Worm (Caenorhabditis elegans) whole organism, L4/young adult: ENCODE results near the gene lido-8.
A peak's percentile ranks its signal among the peaks of the same experiment; 100 is the strongest.

Experiments used
- W03F9.2 ChIP-seq: fragments of 150-350 bp; optimal IDR thresholded peaks from 2 replicates; lab custom pipeline; 2014; ENCODE audit warnings: missing biosample characterization, missing genetic modification characterization
- dao-5 ChIP-seq: sonication (generic microtip); optimal IDR thresholded peaks from 2 replicates; lab custom pipeline; 2016; ENCODE audit warnings: missing genotype, missing genetic modification characterization, moderate library complexity, missing compliant biosample characterization
- him-1 ChIP-seq: sonication (generic microtip); optimal IDR thresholded peaks from 2 replicates; lab custom pipeline; 2016; ENCODE audit warnings: missing genotype, missing genetic modification reagents, missing genetic modification characterization, missing compliant biosample characterization

The lido-8 gene

ce11 chrII:2996721-2997120, at the start of gene lido-8:
Gene lido-8, plus strand, starts transcription at chrII:2997021.
- no peak for TF ChIP-seq him-1 (tag; lab: Kevin White, UChicago)
- TF ChIP-seq W03F9.2 (tag; lab: Kevin White, UChicago) = no peak
- no peak for TF ChIP-seq dao-5

DNA sequence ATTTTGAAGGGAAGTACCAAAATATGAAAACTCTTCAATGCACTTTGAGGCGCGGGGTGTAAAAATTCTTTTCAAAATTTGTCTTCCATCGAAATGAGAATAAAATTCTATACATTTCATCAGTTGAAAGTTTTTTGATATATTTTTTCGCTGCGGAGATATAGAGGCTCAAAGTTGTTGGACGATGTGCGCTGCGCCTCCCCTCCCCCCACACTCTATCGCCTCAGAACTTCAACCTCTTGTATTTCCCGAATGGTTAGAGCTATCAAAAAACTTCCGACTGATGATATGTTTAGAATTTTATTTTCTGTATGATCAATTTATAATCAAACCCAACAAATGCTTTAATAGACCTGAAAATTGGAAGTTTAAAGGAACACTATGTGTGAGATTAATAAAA, 48.2 kb upstream of the lido-8 start:
- TF ChIP-seq him-1 (tag; lab: Kevin White, UChicago) (no peak), W03F9.2 (tag; lab: Kevin White, UChicago) (no peak), dao-5 (no peak)

ce11 chrII:2952629-2953028, 44.2 kb upstream of the lido-8 start, which contains the start of gene irld-51:
Gene irld-51, minus strand, starts transcription at chrII:2952729.
- no peak for TF ChIP-seq W03F9.2 (tag; lab: Kevin White, UChicago)
- TF ChIP-seq dao-5 = no peak
- no peak for TF ChIP-seq him-1 (tag; lab: Kevin White, UChicago)

DNA sequence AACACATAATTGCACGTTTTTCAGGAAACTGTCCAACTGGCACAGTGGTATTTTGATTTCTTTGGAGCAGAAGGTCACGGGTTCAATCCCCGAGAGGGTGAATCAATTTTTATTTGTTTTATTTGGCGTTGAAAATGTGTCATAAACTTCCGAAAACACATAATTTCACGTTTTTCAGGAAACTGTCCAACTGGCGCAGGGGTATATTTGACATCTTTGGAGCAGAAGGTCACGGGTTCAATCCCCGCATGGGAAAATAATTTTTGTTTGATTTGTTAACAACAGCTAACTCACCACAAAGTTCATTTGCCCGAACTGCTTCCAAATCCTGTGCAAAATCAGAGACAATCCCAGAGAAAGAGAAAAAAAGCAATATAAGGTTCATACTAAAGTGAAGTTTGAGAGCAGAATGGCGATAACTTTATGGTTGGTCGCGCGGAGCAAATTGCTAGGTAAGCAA, 41.1 kb upstream of the lido-8 start, which contains the start of gene irld-48:
irld-48 (plus strand) TSS at position 410 of the 460 bp plus-strand sequence.
- no peak for TF ChIP-seq him-1 (tag; lab: Kevin White, UChicago)
- TF ChIP-seq W03F9.2 (tag; lab: Kevin White, UChicago) = no peak
- TF ChIP-seq dao-5 = no peak

DNA sequence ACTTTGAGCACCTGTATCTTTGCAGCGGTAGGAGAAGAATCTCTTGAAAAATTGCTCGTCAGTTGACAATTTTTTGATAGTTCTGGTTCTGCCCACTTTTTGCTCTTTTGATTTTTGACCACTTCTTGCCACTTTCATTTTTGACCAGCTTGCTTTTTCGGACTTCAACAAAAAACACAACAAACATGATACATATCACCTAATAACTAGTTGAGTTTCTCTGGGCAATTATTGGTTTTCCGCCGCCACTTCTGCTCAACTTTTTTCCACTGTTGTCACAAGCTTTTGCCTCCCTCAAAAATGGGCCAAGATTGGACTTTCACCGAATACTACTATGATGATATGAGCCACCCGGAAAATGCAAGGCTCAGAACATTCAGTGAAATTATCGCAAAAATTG, 38.5 kb upstream of the lido-8 start, which contains the start of gene srw-60:
srw-60 (plus strand) TSS at position 301 of the 400 bp plus-strand sequence.
- TF ChIP-seq him-1 (tag; lab: Kevin White, UChicago) = no peak
- no peak for TF ChIP-seq dao-5
- no peak for TF ChIP-seq W03F9.2 (tag; lab: Kevin White, UChicago)

- TF ChIP-seq dao-5 (no peak), him-1 (tag; lab: Kevin White, UChicago) (peak; percentile 67)
These were observed 34.2 kb upstream of the lido-8 start for ce11 chrII:2962531-2963164.

DNA sequence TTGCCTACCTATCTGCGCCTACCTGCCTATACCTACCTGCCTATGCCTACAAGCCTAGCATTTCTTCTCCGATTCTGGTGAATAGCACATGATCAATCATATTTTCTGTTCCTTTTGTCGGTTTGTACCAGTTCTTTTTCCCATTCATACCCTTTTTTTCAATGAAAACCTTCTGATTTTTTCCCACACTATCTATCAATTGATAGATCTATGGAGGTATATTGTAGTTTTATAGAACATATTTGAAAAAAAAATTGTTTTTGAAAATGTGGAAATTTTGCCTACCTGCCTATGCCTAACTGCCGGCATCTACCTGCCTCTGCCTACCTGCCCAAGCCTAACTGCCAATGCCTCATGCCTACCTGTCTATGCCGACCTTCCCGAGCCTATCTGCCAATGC, 33.2 kb upstream of the lido-8 start:
- TF ChIP-seq W03F9.2 (tag; lab: Kevin White, UChicago) = no peak
- TF ChIP-seq dao-5 = no peak
- no peak for TF ChIP-seq him-1 (tag; lab: Kevin White, UChicago)

ce11 chrII:2965215-2965998, 31.4 kb upstream of the lido-8 start:
- TF ChIP-seq W03F9.2 (tag; lab: Kevin White, UChicago) (no peak), dao-5 (no peak), him-1 (tag; lab: Kevin White, UChicago) (no peak)

DNA sequence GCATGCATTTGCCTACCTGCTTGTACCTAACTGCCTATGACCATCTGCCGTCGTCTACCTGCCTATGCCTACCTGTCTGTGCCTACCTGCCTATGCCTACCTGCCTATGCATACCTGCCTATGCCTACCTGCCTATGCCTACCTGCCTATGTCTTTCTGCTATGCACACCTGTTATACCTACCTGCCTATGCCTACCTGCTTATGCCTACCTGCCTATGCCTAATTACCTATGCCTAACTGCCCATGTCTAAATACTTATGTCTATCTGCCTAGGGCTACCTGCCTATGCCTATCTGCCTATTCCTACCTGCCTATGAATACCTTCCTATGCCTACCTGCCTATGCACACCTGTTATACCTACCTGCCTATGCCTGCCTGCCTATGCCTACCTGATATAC, 30.5 kb upstream of the lido-8 start:
- TF ChIP-seq him-1 (tag; lab: Kevin White, UChicago) (no peak), W03F9.2 (tag; lab: Kevin White, UChicago) (no peak), dao-5 (no peak)

- TF ChIP-seq W03F9.2 (tag; lab: Kevin White, UChicago) = no peak
- no peak for TF ChIP-seq him-1 (tag; lab: Kevin White, UChicago)
- TF ChIP-seq dao-5 = no peak
These were observed 29.8 kb upstream of the lido-8 start for ce11 chrII:2967064-2967463.

- peak; percentile 91 for TF ChIP-seq him-1 (tag; lab: Kevin White, UChicago)
- no peak for TF ChIP-seq W03F9.2 (tag; lab: Kevin White, UChicago)
These were observed 22.9 kb upstream of the lido-8 start for ce11 chrII:2973940-2974402.

ce11 chrII:2975561-2976230, 21.1 kb upstream of the lido-8 start:
- no peak for TF ChIP-seq dao-5
- TF ChIP-seq W03F9.2 (tag; lab: Kevin White, UChicago) = no peak

DNA sequence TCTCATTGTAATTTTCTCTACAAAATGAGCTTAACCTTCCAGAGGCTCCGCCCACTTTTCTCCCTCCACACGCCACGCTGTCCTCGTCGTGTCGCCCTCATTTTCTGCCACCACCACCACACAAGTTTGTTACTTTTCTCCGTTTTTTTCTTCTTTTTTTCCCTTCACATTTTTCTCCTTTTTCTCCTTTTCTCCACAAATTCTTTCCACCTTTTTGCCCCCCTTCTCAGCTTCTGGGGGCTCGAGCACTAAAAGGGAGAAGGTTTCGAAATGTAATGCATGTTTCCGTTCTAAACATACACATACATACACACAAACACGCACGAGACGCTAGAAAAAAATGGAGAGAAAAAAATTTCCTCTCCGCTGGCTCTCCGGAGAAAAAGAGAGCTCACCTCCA, 20.2 kb upstream of the lido-8 start, which contains the start of gene nhr-88:
nhr-88 (plus strand) TSS at position 43 of the 400 bp plus-strand sequence.
- no peak for TF ChIP-seq dao-5
- TF ChIP-seq W03F9.2 (tag; lab: Kevin White, UChicago) = no peak
- TF ChIP-seq him-1 (tag; lab: Kevin White, UChicago) = no peak

ce11 chrII:2977652-2978051, 19.2 kb upstream of the lido-8 start:
- TF ChIP-seq W03F9.2 (tag; lab: Kevin White, UChicago) = no peak
- no peak for TF ChIP-seq him-1 (tag; lab: Kevin White, UChicago)
- TF ChIP-seq dao-5 = no peak
